Fruit fly (Drosophila melanogaster) whole organism, wandering third instar larva: ENCODE results near the gene CG10864.

Experiments used
- Abd-B ChIP-seq: fragments of >200 bp; optimal IDR thresholded peaks from 2 replicates; lab custom pipeline; 2017; ENCODE audit warnings: missing biosample characterization, missing genetic modification characterization
- CG9705 ChIP-seq: fragments of 200-800 bp; sonication (Bioruptor generic); optimal IDR thresholded peaks from 2 replicates; lab custom pipeline; 2018; ENCODE audit warnings: missing biosample characterization, mild to moderate bottlenecking, missing genetic modification characterization
- CrebA ChIP-seq: fragments of 200-800 bp; sonication (Bioruptor generic); optimal IDR thresholded peaks from 2 replicates; lab custom pipeline; 2016; ENCODE audit warnings: missing biosample characterization, mild to moderate bottlenecking, missing genetic modification characterization, borderline replicate concordance
- Dfd ChIP-seq: fragments of >200 bp; optimal IDR thresholded peaks from 2 replicates; lab custom pipeline; 2017; ENCODE audit warnings: missing biosample characterization, missing genetic modification characterization
- Dif ChIP-seq: fragments of 200-275, 200-300 bp; sonication (Bioruptor generic); optimal IDR thresholded peaks from 2 replicates; lab custom pipeline; 2018; ENCODE audit warnings: missing biosample characterization, missing genetic modification characterization; ENCODE audit not compliant: partially characterized antibody
- GATAd ChIP-seq: sonication (Bioruptor generic); optimal IDR thresholded peaks from 2 replicates; lab custom pipeline; 2016; ENCODE audit warnings: missing biosample characterization, missing genetic modification characterization
- HLH106 ChIP-seq: fragments of 200-800 bp; optimal IDR thresholded peaks from 3 replicates; lab custom pipeline; 2019; ENCODE audit warnings: missing biosample characterization, mild to moderate bottlenecking, missing genetic modification characterization, moderate library complexity
- Hnf4 ChIP-seq: fragments of 200-800 bp; sonication (Bioruptor generic); optimal IDR thresholded peaks from 2 replicates; lab custom pipeline; 2016; ENCODE audit warnings: missing biosample characterization, mild to moderate bottlenecking, missing genetic modification characterization
- Jra ChIP-seq: sonication (Bioruptor generic); optimal IDR thresholded peaks from 2 replicates; lab custom pipeline; 2016; ENCODE audit warnings: missing biosample characterization, missing genetic modification characterization
- Mio ChIP-seq: sonication (Bioruptor generic); optimal IDR thresholded peaks from 2 replicates; lab custom pipeline; 2016; ENCODE audit warnings: missing biosample characterization, missing genetic modification characterization
- Myc ChIP-seq: fragments of >200 bp; optimal IDR thresholded peaks from 2 replicates; lab custom pipeline; 2017
- N ChIP-seq: fragments of >200 bp; optimal IDR thresholded peaks from 2 replicates; lab custom pipeline; 2018; ENCODE audit warnings: missing biosample characterization, missing external identifiers, missing genetic modification characterization
- OdsH ChIP-seq: fragments of 200-800 bp; sonication (Bioruptor generic); optimal IDR thresholded peaks from 2 replicates; lab custom pipeline; 2016; ENCODE audit warnings: missing biosample characterization, mild to moderate bottlenecking, missing genetic modification characterization
- Rel ChIP-seq, 2 experiments: fragments of 200-800 bp; sonication (Bioruptor generic) in 1 of 2; optimal IDR thresholded peaks; 2 replicates in 1 of 2; 3 replicates in 1 of 2; lab custom pipeline; 2016 to 2019; ENCODE audit warnings: mild to moderate bottlenecking in 2 of 2, missing biosample characterization in 2 of 2, missing genetic modification characterization in 2 of 2, moderate library complexity in 1 of 2
- Sp1 ChIP-seq: fragments of 200-800 bp; sonication (Bioruptor generic); optimal IDR thresholded peaks from 3 replicates; lab custom pipeline; 2019; ENCODE audit warnings: missing biosample characterization, mild to moderate bottlenecking, missing genetic modification characterization, moderate library complexity
- Vsx2 ChIP-seq: fragments of 200-300, 225-300 bp; sonication (Bioruptor generic); optimal IDR thresholded peaks from 2 replicates; lab custom pipeline; 2018; ENCODE audit warnings: missing biosample characterization, missing genetic modification characterization; ENCODE audit not compliant: partially characterized antibody
- br ChIP-seq: fragments of 200-800 bp; sonication (Bioruptor generic); optimal IDR thresholded peaks from 2 replicates; lab custom pipeline; 2016; ENCODE audit warnings: missing biosample characterization, missing genetic modification characterization
- dl ChIP-seq, 2 experiments: fragments of 175-275, 200-275 bp in 1 of 2; fragments of 200-275 bp in 1 of 2; sonication (Bioruptor generic); optimal IDR thresholded peaks; lab custom pipeline; 2018; ENCODE audit warnings: mild to moderate bottlenecking in 2 of 2, missing biosample characterization in 2 of 2, missing genetic modification characterization in 2 of 2, moderate library complexity in 2 of 2; ENCODE audit not compliant: partially characterized antibody in 2 of 2, insufficient read depth in 1 of 2
- dmrt93B ChIP-seq: fragments of 200-800 bp; sonication (Bioruptor generic); optimal IDR thresholded peaks from 2 replicates; lab custom pipeline; 2018; ENCODE audit warnings: missing biosample characterization, mild to moderate bottlenecking, missing genetic modification characterization
- dsf ChIP-seq: sonication (Bioruptor generic); optimal IDR thresholded peaks from 2 replicates; lab custom pipeline; 2016; ENCODE audit warnings: missing biosample characterization, missing genetic modification characterization, borderline replicate concordance
- ey ChIP-seq: fragments of 200-800 bp; sonication (Bioruptor generic); optimal IDR thresholded peaks from 2 replicates; lab custom pipeline; 2016; ENCODE audit warnings: missing biosample characterization, missing genetic modification characterization
- foxo ChIP-seq, 2 experiments: fragments of 200-800 bp; sonication (Bioruptor generic); optimal IDR thresholded peaks; 2 replicates in 1 of 2; 3 replicates in 1 of 2; lab custom pipeline; 2016 to 2017; ENCODE audit warnings: missing biosample characterization in 2 of 2, missing genetic modification characterization in 2 of 2
- fru ChIP-seq: fragments of 200-800 bp; sonication (Bioruptor generic); optimal IDR thresholded peaks from 3 replicates; lab custom pipeline; 2016; ENCODE audit warnings: missing biosample characterization, mild to moderate bottlenecking, missing genetic modification characterization
- h ChIP-seq: fragments of 200-800 bp; sonication (Bioruptor generic); optimal IDR thresholded peaks from 3 replicates; lab custom pipeline; 2016; ENCODE audit warnings: missing biosample characterization, mild to moderate bottlenecking, missing genetic modification characterization
- lola ChIP-seq: fragments of >200 bp; optimal IDR thresholded peaks from 2 replicates; lab custom pipeline; 2017; ENCODE audit warnings: missing biosample characterization, missing genetic modification characterization
- pan ChIP-seq: fragments of >200 bp; optimal IDR thresholded peaks from 2 replicates; lab custom pipeline; 2017
- psq ChIP-seq: fragments of 200-800 bp; sonication (Bioruptor generic); optimal IDR thresholded peaks from 3 replicates; lab custom pipeline; 2017; ENCODE audit warnings: missing biosample characterization, mild to moderate bottlenecking, missing genetic modification characterization, moderate library complexity
- rgr ChIP-seq: fragments of 200-800 bp; sonication (Bioruptor generic); optimal IDR thresholded peaks from 3 replicates; lab custom pipeline; 2016; ENCODE audit warnings: missing biosample characterization, mild to moderate bottlenecking, missing genetic modification characterization
- sage ChIP-seq: fragments of 200-800 bp; sonication (Bioruptor generic); optimal IDR thresholded peaks from 2 replicates; lab custom pipeline; 2016; ENCODE audit warnings: missing biosample characterization, mild to moderate bottlenecking, missing genetic modification characterization
- sv ChIP-seq: fragments of 200-800 bp; sonication (Bioruptor generic); optimal IDR thresholded peaks from 3 replicates; lab custom pipeline; 2016; ENCODE audit warnings: missing biosample characterization, missing genetic modification characterization
- tai ChIP-seq: sonication (Bioruptor generic); optimal IDR thresholded peaks from 2 replicates; lab custom pipeline; 2016; ENCODE audit warnings: missing biosample characterization, missing genetic modification characterization
- usp ChIP-seq: fragments of >200 bp; optimal IDR thresholded peaks from 2 replicates; lab custom pipeline; 2017; ENCODE audit warnings: missing biosample characterization, missing genetic modification characterization
- woc ChIP-seq: sonication (Bioruptor generic); optimal IDR thresholded peaks from 2 replicates; lab custom pipeline; 2016; ENCODE audit warnings: missing biosample characterization, mild to moderate bottlenecking, missing genetic modification characterization

CG10864 gene

dm6 chr3R:18411205-18411749 lies at the start of gene CG10864:
Gene CG10864, minus strand, starts transcription at chr3R:18411631.
- no peak for TF ChIP-seq GATAd
- TF ChIP-seq HLH106 (tag; lab: Kevin White, UChicago) = no peak
- no peak for TF ChIP-seq CrebA
- no peak for TF ChIP-seq pan (lab: Kevin White, UChicago)
- no peak for TF ChIP-seq Vsx2 (GFP tag; lab: Kevin White, UChicago)
- TF ChIP-seq Myc (lab: Kevin White, UChicago) = no peak
- no peak for TF ChIP-seq foxo (GFP tag; optimal IDR thresholded peaks at IDR 0.05; lab: Kevin White, UChicago)
- no peak for TF ChIP-seq N (GFP tag; lab: Kevin White, UChicago)
- TF ChIP-seq Rel (GFP tag; optimal IDR thresholded peaks at IDR 0.05; lab: Kevin White, UChicago) = no peak
- TF ChIP-seq Rel (tag; optimal IDR thresholded peaks at IDR 0.05; lab: Kevin White, UChicago) = no peak

DNA sequence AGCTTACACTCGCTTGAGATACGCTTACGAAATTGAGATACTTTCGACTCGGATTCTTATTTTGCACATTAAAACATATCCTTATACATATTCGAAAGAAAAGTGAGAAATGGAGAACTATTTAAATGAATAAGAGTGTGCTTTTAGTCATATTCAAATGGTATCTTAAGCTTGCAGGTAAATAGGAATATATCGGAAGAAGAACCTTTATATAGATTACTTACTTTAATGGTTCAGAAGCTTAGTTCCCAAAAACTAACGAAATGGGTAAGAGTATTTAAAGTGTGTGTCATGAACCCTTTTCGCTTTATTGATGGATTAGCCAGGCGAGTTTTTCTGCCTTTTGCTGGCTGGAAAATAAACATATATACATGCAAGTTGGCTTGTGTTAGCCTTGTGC lies 47.5 kb upstream of the CG10864 start:
- TF ChIP-seq HLH106 (tag; lab: Kevin White, UChicago) (no peak), CG9705 (GFP tag; lab: Kevin White, UChicago) (no peak), sage (GFP tag; lab: Kevin White, UChicago) (no peak), Mio (GFP tag; lab: Kevin White, UChicago) (no peak), dl (GFP tag; optimal IDR thresholded peaks at IDR 0.05; lab: Kevin White, UChicago; ENCODE audit: insufficient read depth in 1 of 2, partially characterized antibody in 2 of 2) (no peak), Dif (GFP tag; lab: Kevin White, UChicago) (no peak), dmrt93B (GFP tag; lab: Kevin White, UChicago) (no peak), Jra (no peak), h (GFP tag; lab: Kevin White, UChicago) (no peak)

DNA sequence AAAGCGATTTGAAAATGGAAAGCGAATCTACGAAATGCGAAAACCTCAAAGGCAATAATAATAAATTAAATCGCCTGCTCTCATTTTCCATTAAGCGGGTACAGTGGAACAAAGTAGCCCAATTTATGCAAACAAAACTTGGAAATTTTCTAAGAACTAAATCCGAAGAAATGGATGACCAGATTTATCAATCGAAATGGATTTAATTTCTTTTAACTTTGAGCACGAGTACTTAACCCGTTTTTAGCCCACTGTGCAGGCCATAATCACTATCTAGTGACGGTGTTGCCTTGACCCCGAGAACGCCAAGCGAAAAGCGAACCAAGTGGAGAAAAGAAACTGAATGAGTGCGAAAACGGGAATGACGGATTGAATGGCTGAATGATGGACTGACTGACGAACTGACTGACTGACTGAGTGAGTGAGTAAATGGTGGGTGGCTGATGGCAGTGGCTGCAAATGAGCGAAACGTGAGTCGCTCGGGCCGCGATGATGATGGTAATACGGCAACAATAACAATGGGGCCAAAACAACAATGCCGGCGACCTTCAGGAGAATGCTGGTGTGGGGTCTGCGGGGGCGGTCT lies 44.9 kb upstream of the CG10864 start:
- TF ChIP-seq HLH106 (tag; lab: Kevin White, UChicago) = peak; percentile 39
- peak; percentile 32 for TF ChIP-seq woc (GFP tag; lab: Kevin White, UChicago)
- peak; percentile 70 for TF ChIP-seq rgr (GFP tag; lab: Kevin White, UChicago)
- peak; percentile 66 for TF ChIP-seq br (GFP tag; lab: Kevin White, UChicago)
- peak; percentile 81 for TF ChIP-seq fru
- no peak for TF ChIP-seq CG9705 (GFP tag; lab: Kevin White, UChicago)
- TF ChIP-seq usp (GFP tag; lab: Kevin White, UChicago) = no peak
- peak; percentile 20 for TF ChIP-seq dmrt93B (GFP tag; lab: Kevin White, UChicago)
- TF ChIP-seq psq (GFP tag; lab: Kevin White, UChicago) = peak; percentile 61
- TF ChIP-seq dsf (GFP tag; lab: Kevin White, UChicago) = no peak
- TF ChIP-seq lola (GFP tag; lab: Kevin White, UChicago) = no peak
- no peak for TF ChIP-seq dl (GFP tag; optimal IDR thresholded peaks at IDR 0.05; lab: Kevin White, UChicago; ENCODE audit: insufficient read depth in 1 of 2, partially characterized antibody in 2 of 2)
- TF ChIP-seq foxo (GFP tag; optimal IDR thresholded peaks at IDR 0.05; lab: Kevin White, UChicago) = peak in 1 of 2 experiments; percentile 77
- TF ChIP-seq N (GFP tag; lab: Kevin White, UChicago) = no peak
- TF ChIP-seq OdsH = peak; percentile 61
- TF ChIP-seq CrebA = no peak
- peak; percentile 2 for TF ChIP-seq Sp1
- peak; percentile 69 for TF ChIP-seq h (GFP tag; lab: Kevin White, UChicago)
- TF ChIP-seq Abd-B (GFP tag; lab: Kevin White, UChicago) = no peak
- no peak for TF ChIP-seq Dif (GFP tag; lab: Kevin White, UChicago)
- TF ChIP-seq Hnf4 (GFP tag; lab: Kevin White, UChicago) = peak; percentile 68
- peak; percentile 18 for TF ChIP-seq sv (GFP tag; lab: Kevin White, UChicago)
- no peak for TF ChIP-seq GATAd
- no peak for TF ChIP-seq tai (GFP tag; lab: Kevin White, UChicago)
- no peak for TF ChIP-seq Myc (lab: Kevin White, UChicago)
- no peak for TF ChIP-seq Mio (GFP tag; lab: Kevin White, UChicago)
- no peak for TF ChIP-seq Jra
- TF ChIP-seq Rel (GFP tag; optimal IDR thresholded peaks at IDR 0.05; lab: Kevin White, UChicago) = no peak
- no peak for TF ChIP-seq Rel (tag; optimal IDR thresholded peaks at IDR 0.05; lab: Kevin White, UChicago)
- peak; percentile 60 for TF ChIP-seq ey (GFP tag; lab: Kevin White, UChicago)
- no peak for TF ChIP-seq Dfd (GFP tag; lab: Kevin White, UChicago)
- TF ChIP-seq, all 38 proteins: peak for 14
